Worm (Caenorhabditis elegans): ENCODE data around the gene C16A3.5.

The C16A3.5 gene

ce11 chrIII:6380472-6380871, at the start of gene C16A3.5:
C16A3.5 (plus strand) TSS chrIII:6380772.
- TF ChIP-seq dao-5 (tag; optimal IDR thresholded peaks at IDR 0.05) (no peak), W03F9.2 (tag; optimal IDR thresholded peaks at IDR 0.05) (no peak), him-1 (tag; optimal IDR thresholded peaks at IDR 0.05) (no peak)

DNA sequence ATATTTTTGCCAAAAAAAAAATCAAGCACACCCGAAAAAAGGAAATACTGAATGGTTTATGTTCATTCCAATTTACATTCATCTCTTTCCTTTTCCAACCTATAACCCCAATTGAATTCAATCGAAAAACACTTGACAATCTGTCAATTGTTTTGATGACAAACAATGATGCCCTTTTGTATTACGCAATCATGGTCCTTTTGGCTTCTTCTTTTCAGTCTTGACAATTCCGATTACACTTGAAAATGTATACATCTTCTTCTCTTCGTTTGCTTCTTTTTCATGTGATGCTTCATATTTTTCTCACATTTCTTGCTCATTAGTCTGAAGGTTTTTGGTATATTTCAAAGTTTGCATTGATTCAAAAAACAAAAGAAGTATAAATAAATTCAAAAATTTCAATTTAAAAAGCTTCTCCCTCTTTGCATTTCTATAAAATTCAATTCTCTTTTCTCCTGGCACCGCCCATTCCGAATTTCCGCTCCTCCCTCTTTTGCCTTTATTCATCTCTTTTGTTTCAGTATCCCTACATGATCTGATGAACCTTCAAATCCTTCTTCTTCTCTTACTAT, 49.3 kb upstream of the C16A3.5 start, which contains the start of gene C56G2.4:
Gene C56G2.4, plus strand, starts transcription at position 522 of the 572 bp plus-strand sequence.
- no peak for TF ChIP-seq him-1 (tag; optimal IDR thresholded peaks at IDR 0.05)
- TF ChIP-seq dao-5 (tag; optimal IDR thresholded peaks at IDR 0.05), result no peak
- TF ChIP-seq W03F9.2 (tag; optimal IDR thresholded peaks at IDR 0.05), result no peak

DNA sequence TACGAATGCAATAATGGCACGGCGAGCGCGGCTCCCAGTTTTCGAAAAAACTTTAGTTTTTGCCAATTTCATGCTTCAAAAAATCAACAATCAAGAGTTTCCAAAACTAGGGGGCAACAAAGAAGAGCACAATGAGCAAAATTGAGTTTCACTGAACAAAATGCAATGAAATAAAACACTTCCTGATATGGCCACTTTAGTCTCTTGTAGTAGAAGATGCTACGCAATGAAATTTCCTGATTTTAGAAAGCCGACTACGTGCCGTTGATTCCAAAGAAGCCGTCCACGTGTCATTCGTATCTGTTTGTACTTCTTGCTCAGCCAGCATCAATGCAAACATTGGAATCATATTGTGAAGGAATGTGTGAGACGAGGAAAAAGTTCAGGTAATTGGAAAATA, 46.2 kb upstream of the C16A3.5 start:
- TF ChIP-seq W03F9.2 (tag; optimal IDR thresholded peaks at IDR 0.05) (no peak), him-1 (tag; optimal IDR thresholded peaks at IDR 0.05) (no peak), dao-5 (tag; optimal IDR thresholded peaks at IDR 0.05) (no peak)

DNA sequence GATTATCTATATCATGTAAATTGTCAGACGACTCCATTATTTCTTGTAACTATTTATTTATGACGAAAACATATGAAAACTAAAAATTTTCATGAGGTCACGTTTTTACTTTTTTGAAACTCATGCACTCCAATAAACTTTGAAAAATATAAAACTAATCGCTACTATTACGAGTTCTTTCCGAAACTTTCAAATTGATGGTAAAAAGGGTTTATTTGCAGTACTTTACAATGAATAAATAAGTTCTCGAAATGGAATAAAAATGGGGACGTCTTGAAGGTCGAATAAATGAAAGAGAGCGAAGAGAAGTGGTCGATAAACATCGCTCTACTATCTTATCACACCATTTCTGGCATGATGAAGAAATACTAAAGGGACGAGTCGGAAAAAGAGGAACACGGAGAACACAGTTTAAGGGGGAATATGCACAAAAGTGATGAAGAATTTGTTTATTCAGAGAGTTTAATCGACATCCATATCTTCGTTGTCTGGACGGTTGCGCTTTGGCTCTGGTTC, 40.6 kb upstream of the C16A3.5 start, which contains the start of gene let-767:
Gene let-767, minus strand, starts transcription at position 51 of the 516 bp plus-strand sequence.
- TF ChIP-seq dao-5 (tag; optimal IDR thresholded peaks at IDR 0.05) (no peak), him-1 (tag; optimal IDR thresholded peaks at IDR 0.05) (no peak), W03F9.2 (tag; optimal IDR thresholded peaks at IDR 0.05) (no peak)

ce11 chrIII:6341878-6342453, 38.6 kb upstream of the C16A3.5 start, which contains the start of gene rpn-13:
rpn-13 (minus strand) TSS chrIII:6341928.
- TF ChIP-seq W03F9.2 (tag; optimal IDR thresholded peaks at IDR 0.05), result peak; percentile 1
- TF ChIP-seq him-1 (tag; optimal IDR thresholded peaks at IDR 0.05), result peak; percentile 29
- TF ChIP-seq dao-5 (tag; optimal IDR thresholded peaks at IDR 0.05), result no peak

- TF ChIP-seq him-1 (tag; optimal IDR thresholded peaks at IDR 0.05) (no peak), dao-5 (tag; optimal IDR thresholded peaks at IDR 0.05) (no peak), W03F9.2 (tag; optimal IDR thresholded peaks at IDR 0.05) (no peak)
These were observed 37.3 kb upstream of the C16A3.5 start, which contains the start of gene C56G2.9 for ce11 chrIII:6343229-6343628. C56G2.9 (minus strand) TSS chrIII:6343329.

- TF ChIP-seq him-1 (tag; optimal IDR thresholded peaks at IDR 0.05) (peak; percentile 74), dao-5 (tag; optimal IDR thresholded peaks at IDR 0.05) (no peak), W03F9.2 (tag; optimal IDR thresholded peaks at IDR 0.05) (peak; percentile 90)
These were observed 35.8 kb upstream of the C16A3.5 start for ce11 chrIII:6344737-6345136.

DNA sequence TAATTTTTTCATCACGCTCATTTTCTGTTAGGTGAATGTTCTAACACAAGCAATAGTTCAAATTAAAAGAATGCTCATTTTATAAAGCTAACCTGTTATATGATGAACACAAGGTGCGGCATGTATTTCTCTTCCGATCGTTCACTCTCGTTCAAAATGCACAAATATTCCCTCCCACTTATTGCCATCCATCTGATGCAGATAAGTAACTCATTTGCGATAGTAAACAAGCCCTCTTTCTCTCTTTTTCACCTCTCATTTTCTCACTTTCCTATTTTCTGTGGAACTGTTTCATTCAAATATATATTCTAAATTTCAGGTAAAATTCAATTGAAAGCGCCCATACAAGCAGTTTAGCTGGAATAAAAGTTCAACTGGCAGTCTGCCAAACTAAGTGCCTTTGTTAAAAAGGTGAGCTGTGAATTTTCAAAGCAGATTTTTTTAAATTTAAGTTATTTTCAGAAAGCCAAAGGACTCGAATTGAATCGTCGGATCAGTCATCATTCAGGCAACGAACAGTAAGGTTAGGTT, 34.5 kb upstream of the C16A3.5 start, which contains the start of the genes trmt-10C.2 and C56G2.22:
Gene trmt-10C.2, plus strand, starts transcription at position 314 of the 531 bp plus-strand sequence.
Gene C56G2.22, plus strand, starts transcription at position 481 of the 531 bp plus-strand sequence.
- no peak for TF ChIP-seq dao-5 (tag; optimal IDR thresholded peaks at IDR 0.05)
- TF ChIP-seq W03F9.2 (tag; optimal IDR thresholded peaks at IDR 0.05), result no peak
- TF ChIP-seq him-1 (tag; optimal IDR thresholded peaks at IDR 0.05), result no peak

DNA sequence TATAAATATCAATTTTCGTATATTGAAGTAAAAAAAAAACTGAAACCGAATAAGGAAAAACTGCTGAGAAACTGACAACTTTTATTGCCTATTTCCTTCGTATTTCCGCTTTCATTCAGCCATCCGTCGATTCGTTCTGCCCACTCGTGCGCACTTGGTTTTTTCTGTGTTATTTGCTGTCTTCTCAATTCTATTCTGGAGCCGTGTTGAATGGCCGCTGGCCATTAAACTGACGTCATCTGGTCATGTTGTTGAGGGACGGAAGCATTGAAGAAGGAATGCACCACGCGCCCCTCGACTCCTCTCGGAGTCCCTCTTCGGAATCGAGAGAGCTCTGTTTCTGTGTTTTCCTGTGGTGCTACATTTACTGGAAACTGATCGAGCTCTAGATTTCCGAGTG, 32.0 kb upstream of the C16A3.5 start:
- TF ChIP-seq W03F9.2 (tag; optimal IDR thresholded peaks at IDR 0.05) (no peak), him-1 (tag; optimal IDR thresholded peaks at IDR 0.05) (peak; percentile 64), dao-5 (tag; optimal IDR thresholded peaks at IDR 0.05) (no peak)

DNA sequence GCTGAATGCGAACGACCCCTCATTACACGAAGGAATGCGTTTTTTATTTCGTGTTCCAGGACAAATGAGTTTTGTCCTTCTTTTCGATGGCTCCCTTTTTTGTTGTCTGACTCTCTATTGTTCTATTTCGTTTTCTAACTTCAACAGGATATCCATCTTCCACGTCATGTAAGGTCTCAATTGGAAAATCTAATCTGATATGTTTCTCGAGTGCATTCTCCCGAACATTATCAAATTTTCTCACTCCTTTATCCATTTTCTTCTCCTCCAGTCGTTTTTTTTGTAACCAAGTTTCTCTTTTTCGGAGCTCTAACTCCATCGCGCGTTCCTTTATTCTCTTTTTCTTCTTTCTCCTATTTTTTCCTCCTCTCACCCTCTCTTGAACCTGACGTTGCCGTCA, 30.1 kb upstream of the C16A3.5 start:
- TF ChIP-seq W03F9.2 (tag; optimal IDR thresholded peaks at IDR 0.05), result no peak
- TF ChIP-seq dao-5 (tag; optimal IDR thresholded peaks at IDR 0.05), result no peak
- no peak for TF ChIP-seq him-1 (tag; optimal IDR thresholded peaks at IDR 0.05)

DNA sequence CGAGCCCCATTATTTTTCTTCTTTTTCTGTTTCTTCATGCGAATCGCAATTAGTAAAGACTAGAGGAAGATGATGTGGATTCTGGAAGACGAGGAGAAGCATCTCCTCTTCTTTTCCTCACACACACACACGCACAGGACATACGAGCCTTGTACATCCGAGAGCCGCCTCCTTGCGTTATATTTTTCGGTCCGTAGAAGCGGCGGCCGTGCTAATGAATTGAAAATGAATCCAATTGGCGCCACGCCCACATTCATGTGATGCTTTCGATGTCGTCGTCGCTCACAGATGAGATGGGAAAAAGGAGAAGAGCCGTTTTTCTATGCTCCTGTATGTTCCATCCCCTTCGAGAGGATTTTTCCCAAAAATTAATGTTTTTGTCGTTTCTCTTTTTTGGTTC, 29.1 kb upstream of the C16A3.5 start:
- TF ChIP-seq him-1 (tag; optimal IDR thresholded peaks at IDR 0.05) (no peak), W03F9.2 (tag; optimal IDR thresholded peaks at IDR 0.05) (no peak), dao-5 (tag; optimal IDR thresholded peaks at IDR 0.05) (no peak)

DNA sequence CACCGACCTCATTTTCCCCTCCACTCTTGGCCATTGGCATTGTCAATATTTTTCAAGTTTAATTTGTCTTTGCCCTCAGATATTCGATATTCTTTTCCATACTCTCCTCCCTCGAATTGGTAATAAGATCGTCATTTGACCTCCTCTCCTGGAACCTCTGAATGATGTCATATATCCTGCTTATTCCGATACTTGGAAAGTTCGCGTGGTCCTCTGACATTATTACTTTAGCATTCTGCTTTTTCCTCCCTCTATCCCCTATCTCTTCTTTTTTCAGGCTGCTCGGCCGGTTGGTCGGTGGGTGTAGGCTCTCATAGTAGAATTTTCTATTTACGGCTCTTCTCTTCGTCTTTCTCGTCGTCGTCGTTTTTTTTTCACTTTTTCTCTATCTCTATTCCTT, 28.1 kb upstream of the C16A3.5 start:
- TF ChIP-seq him-1 (tag; optimal IDR thresholded peaks at IDR 0.05) (no peak), dao-5 (tag; optimal IDR thresholded peaks at IDR 0.05) (no peak), W03F9.2 (tag; optimal IDR thresholded peaks at IDR 0.05) (no peak)

DNA sequence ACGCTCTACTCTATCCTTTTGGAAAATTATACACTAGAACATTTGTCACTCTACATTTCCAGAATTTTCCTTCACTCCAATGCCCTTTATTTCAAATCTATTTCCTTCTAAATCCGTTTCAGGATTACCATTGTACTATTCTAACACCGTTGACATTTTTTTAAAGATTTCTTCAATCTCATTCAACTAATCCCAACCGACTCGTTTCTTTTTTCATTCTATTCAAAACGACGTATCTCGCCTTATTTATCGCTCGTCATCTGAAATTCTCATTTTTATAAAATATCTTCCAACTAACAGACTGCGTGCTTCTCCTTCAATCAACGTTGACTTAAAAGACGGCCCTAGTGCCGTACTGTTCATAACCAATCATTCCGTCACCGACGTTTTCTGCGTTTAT, 27.5 kb upstream of the C16A3.5 start, which contains the start of gene akap-1:
Gene akap-1, plus strand, starts transcription at position 301 of the 400 bp plus-strand sequence.
- TF ChIP-seq dao-5 (tag; optimal IDR thresholded peaks at IDR 0.05), result no peak
- no peak for TF ChIP-seq W03F9.2 (tag; optimal IDR thresholded peaks at IDR 0.05)
- no peak for TF ChIP-seq him-1 (tag; optimal IDR thresholded peaks at IDR 0.05)

DNA sequence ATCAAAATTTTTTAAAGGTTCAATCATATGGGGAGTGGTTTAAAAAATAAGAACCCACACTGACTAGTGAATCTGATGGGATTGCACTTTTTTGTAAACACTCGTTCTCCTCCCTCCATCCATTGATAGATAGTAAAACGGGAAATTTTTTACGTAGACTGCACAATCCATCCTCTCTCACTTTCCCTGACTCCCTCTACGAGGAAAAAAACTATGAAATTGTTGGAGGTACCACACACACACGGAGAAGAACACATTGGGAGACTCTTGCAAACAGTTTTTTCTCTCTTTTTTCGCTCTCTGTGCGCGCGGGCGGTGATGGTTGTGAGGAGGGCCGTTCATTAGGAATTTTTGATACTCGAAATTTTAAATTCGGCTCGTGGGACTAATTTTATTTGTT, 25.2 kb upstream of the C16A3.5 start:
- TF ChIP-seq dao-5 (tag; optimal IDR thresholded peaks at IDR 0.05) (no peak), W03F9.2 (tag; optimal IDR thresholded peaks at IDR 0.05) (no peak), him-1 (tag; optimal IDR thresholded peaks at IDR 0.05) (no peak)
